Fruit fly (Drosophila melanogaster) whole organism, embryonic: Measurements from ENCODE around the gene mrva.

Experiments
- Adf1 ChIP-seq: fragments of 200-800 bp; sonication (Bioruptor generic); IDR thresholded peaks from 2 replicates; pipeline ENCODE4 v1.3.6; 2022; ENCODE audit warnings: missing biosample characterization, missing genetic modification characterization
- Asciz ChIP-seq: fragments of 200-800 bp; sonication (Bioruptor generic); optimal IDR thresholded peaks from 2 replicates; lab custom pipeline; 2017; ENCODE audit warnings: missing biosample characterization, mild to moderate bottlenecking, missing genetic modification characterization, missing genetic modification reagents
- Awh ChIP-seq: fragments of 200-800 bp; sonication (Bioruptor generic); IDR thresholded peaks from 2 replicates; pipeline ENCODE4, ENCODE4 v1.3.6; 2022; ENCODE audit warnings: missing biosample characterization, missing genetic modification characterization
- CG1024 ChIP-seq: fragments of 200-800 bp; sonication (Bioruptor generic); IDR thresholded peaks from 2 replicates; pipeline ENCODE4 v1.3.6; 2022; ENCODE audit warnings: missing biosample characterization, missing genetic modification characterization
- CG11560 ChIP-seq: fragments of 200-800 bp; sonication (Bioruptor generic); IDR thresholded peaks from 3 replicates; pipeline ENCODE4 v1.3.6; 2022; ENCODE audit warnings: missing biosample characterization, missing genetic modification characterization
- CG12391 ChIP-seq: fragments of 200-800 bp; sonication (Bioruptor generic); optimal IDR thresholded peaks from 3 replicates; lab custom pipeline; 2018; ENCODE audit warnings: missing biosample characterization, mild to moderate bottlenecking, missing genetic modification characterization, moderate library complexity
- CG13424 ChIP-seq: fragments of 200-800 bp; sonication (Bioruptor generic); optimal IDR thresholded peaks from 2 replicates; lab custom pipeline; 2019; ENCODE audit warnings: missing biosample characterization, mild to moderate bottlenecking, missing genetic modification characterization, moderate library complexity
- CG14965 ChIP-seq: fragments of 200-800 bp; sonication (Bioruptor generic); optimal IDR thresholded peaks from 2 replicates; lab custom pipeline; 2016; ENCODE audit warnings: missing biosample characterization, missing genetic modification characterization, borderline replicate concordance
- CG16815 ChIP-seq: fragments of 200-800 bp; sonication (Bioruptor generic); optimal IDR thresholded peaks from 3 replicates; lab custom pipeline; 2017; ENCODE audit warnings: missing biosample characterization, mild to moderate bottlenecking, missing genetic modification characterization
- CG16863 ChIP-seq: fragments of 200-800 bp; sonication (Bioruptor generic); optimal IDR thresholded peaks from 3 replicates; lab custom pipeline; 2016; ENCODE audit warnings: missing biosample characterization, missing genetic modification characterization
- CG17359 ChIP-seq: fragments of 200-800 bp; sonication (Bioruptor generic); optimal IDR thresholded peaks from 3 replicates; lab custom pipeline; 2018; ENCODE audit warnings: missing biosample characterization, mild to moderate bottlenecking, missing genetic modification characterization, moderate library complexity
- CG17385 ChIP-seq: fragments of 200-800 bp; sonication (Bioruptor generic); optimal IDR thresholded peaks from 3 replicates; lab custom pipeline; 2018; ENCODE audit warnings: missing biosample characterization, mild to moderate bottlenecking, missing genetic modification characterization
- CG17568 ChIP-seq: fragments of 200-800 bp; sonication (Bioruptor generic); optimal IDR thresholded peaks from 2 replicates; lab custom pipeline; 2018; ENCODE audit warnings: missing biosample characterization, mild to moderate bottlenecking, missing genetic modification characterization, moderate library complexity
- CG2120 ChIP-seq: fragments of 200-800 bp; sonication (Bioruptor generic); optimal IDR thresholded peaks from 3 replicates; lab custom pipeline; 2016; ENCODE audit warnings: missing biosample characterization, missing genetic modification characterization
- CG2712 ChIP-seq: fragments of 200-800 bp; optimal IDR thresholded peaks from 3 replicates; lab custom pipeline; 2019; ENCODE audit warnings: missing biosample characterization, mild to moderate bottlenecking, missing genetic modification characterization, moderate library complexity
- CG42726 ChIP-seq: fragments of 200-800 bp; sonication (Bioruptor generic); IDR thresholded peaks from 2 replicates; pipeline ENCODE4 v1.3.6; 2022; ENCODE audit warnings: missing biosample characterization, missing genetic modification characterization; ENCODE audit not compliant: partially characterized antibody
- CG7372 ChIP-seq: fragments of 200-800 bp; sonication (Bioruptor generic); IDR thresholded peaks from 2 replicates; pipeline ENCODE4 v1.3.6; 2022; ENCODE audit warnings: missing biosample characterization, missing genetic modification characterization
- CG7556 ChIP-seq: fragments of 200-800 bp; sonication (Bioruptor generic); optimal IDR thresholded peaks from 2 replicates; lab custom pipeline; 2017; ENCODE audit warnings: missing biosample characterization, mild to moderate bottlenecking, missing genetic modification characterization
- CG7963 ChIP-seq: fragments of 200-800 bp; sonication (Bioruptor generic); IDR thresholded peaks from 3 replicates; pipeline ENCODE4 v1.3.6; 2022; ENCODE audit warnings: missing biosample characterization, missing genetic modification characterization; ENCODE audit not compliant: partially characterized antibody
- CG8478 ChIP-seq: fragments of >200 bp; optimal IDR thresholded peaks from 2 replicates; lab custom pipeline; 2018
- CG9727 ChIP-seq: fragments of 200-800 bp; sonication (Bioruptor generic); optimal IDR thresholded peaks from 3 replicates; lab custom pipeline; 2017; ENCODE audit warnings: missing biosample characterization, mild to moderate bottlenecking, missing genetic modification characterization
- CG9876 ChIP-seq: fragments of 200-800 bp; sonication (Bioruptor generic); optimal IDR thresholded peaks from 2 replicates; lab custom pipeline; 2016; ENCODE audit warnings: missing biosample characterization, missing genetic modification characterization
- CoRest ChIP-seq: fragments of 200-800 bp; sonication (Bioruptor generic); optimal IDR thresholded peaks from 3 replicates; lab custom pipeline; 2018; ENCODE audit warnings: missing biosample characterization, mild to moderate bottlenecking, missing genetic modification characterization, moderate library complexity
- Dbx ChIP-seq: fragments of 200-800 bp; sonication (Bioruptor generic); IDR thresholded peaks from 3 replicates; pipeline ENCODE4 v1.3.6; 2022; ENCODE audit warnings: missing biosample characterization, missing genetic modification characterization
- Dek ChIP-seq: fragments of 200-800 bp; sonication (Bioruptor generic); optimal IDR thresholded peaks from 3 replicates; lab custom pipeline; 2019; ENCODE audit warnings: missing biosample characterization, mild to moderate bottlenecking, missing genetic modification characterization, moderate library complexity
- Gsc ChIP-seq: fragments of 200-800 bp; sonication (Bioruptor generic); IDR thresholded peaks from 2 replicates; pipeline ENCODE4 v1.3.6; 2022; ENCODE audit warnings: missing biosample characterization, missing genetic modification characterization
- Gug ChIP-seq: fragments of 200-800 bp; sonication (Bioruptor generic); IDR thresholded peaks from 4 replicates; pipeline ENCODE4 v1.3.6; 2022; ENCODE audit warnings: missing biosample characterization, missing genetic modification characterization
- HLHmδ ChIP-seq: fragments of 200-800 bp; sonication (Bioruptor generic); optimal IDR thresholded peaks from 2 replicates; lab custom pipeline; 2018; ENCODE audit warnings: missing biosample characterization, mild to moderate bottlenecking, missing genetic modification characterization, moderate library complexity
- NC2α ChIP-seq: fragments of 200-800 bp; sonication (Bioruptor generic); optimal IDR thresholded peaks from 2 replicates; lab custom pipeline; 2016; ENCODE audit warnings: missing biosample characterization, missing genetic modification characterization
- Neu2 ChIP-seq: fragments of 200-800 bp; sonication (Bioruptor generic); optimal IDR thresholded peaks from 3 replicates; lab custom pipeline; 2016; ENCODE audit warnings: missing biosample characterization, missing genetic modification characterization, borderline replicate concordance
- Poxn ChIP-seq: fragments of 200-800 bp; sonication (Bioruptor generic); IDR thresholded peaks from 2 replicates; pipeline ENCODE4 v1.3.6; 2022; ENCODE audit warnings: missing biosample characterization, missing genetic modification characterization
- Stat92E ChIP-seq, 3 experiments: fragments of >200 bp in 2 of 3; fragments of 200-800 bp in 1 of 3; sonication (Bioruptor generic) in 1 of 3; optimal IDR thresholded peaks; 2 replicates each; lab custom pipeline; 2017 to 2019; ENCODE audit warnings: missing biosample characterization in 3 of 3, missing genetic modification characterization in 3 of 3, mild to moderate bottlenecking in 1 of 3, moderate library complexity in 1 of 3
- al ChIP-seq: fragments of 200-800 bp; sonication (Bioruptor generic); IDR thresholded peaks from 2 replicates; pipeline ENCODE4 v1.3.6; 2022; ENCODE audit warnings: missing biosample characterization, missing genetic modification characterization
- ash1 ChIP-seq: fragments of 200-800 bp; sonication (Bioruptor generic); optimal IDR thresholded peaks from 2 replicates; lab custom pipeline; 2018; ENCODE audit warnings: missing biosample characterization, mild to moderate bottlenecking, missing genetic modification characterization
- ato ChIP-seq: fragments of 200-800 bp; sonication (Bioruptor generic); IDR thresholded peaks from 2 replicates; pipeline ENCODE4 v1.3.6; 2022; ENCODE audit warnings: missing biosample characterization, missing genetic modification characterization; ENCODE audit not compliant: partially characterized antibody
- bigmax ChIP-seq: fragments of 200-800 bp; sonication (Bioruptor generic); optimal IDR thresholded peaks from 2 replicates; lab custom pipeline; 2018; ENCODE audit warnings: missing biosample characterization, mild to moderate bottlenecking, missing genetic modification characterization
- chm ChIP-seq: fragments of 200-800 bp; sonication (Bioruptor generic); IDR thresholded peaks from 2 replicates; pipeline ENCODE4 v1.3.6; 2022; ENCODE audit warnings: missing biosample characterization, missing genetic modification characterization
- crol ChIP-seq: fragments of 200-800 bp; sonication (Bioruptor generic); IDR thresholded peaks from 2 replicates; pipeline ENCODE4 v1.3.6; 2022; ENCODE audit warnings: missing biosample characterization, missing genetic modification characterization
- dm ChIP-seq: fragments of 200-800 bp; sonication (Bioruptor generic); optimal IDR thresholded peaks from 3 replicates; lab custom pipeline; 2016; ENCODE audit warnings: missing biosample characterization, missing genetic modification characterization
- en ChIP-seq: fragments of 200-800 bp; sonication (Bioruptor generic); optimal IDR thresholded peaks from 2 replicates; lab custom pipeline; 2016; ENCODE audit warnings: missing biosample characterization, missing genetic modification characterization
- gt ChIP-seq: fragments of 200-800 bp; sonication (Bioruptor generic); IDR thresholded peaks from 2 replicates; pipeline ENCODE4 v1.3.6; 2022; ENCODE audit warnings: missing biosample characterization, missing genetic modification characterization
- hb ChIP-seq: fragments of 200-800 bp; sonication (Bioruptor generic); IDR thresholded peaks from 3 replicates; pipeline ENCODE4 v1.3.6; 2022; ENCODE audit warnings: missing biosample characterization, missing genetic modification characterization; ENCODE audit not compliant: partially characterized antibody
- maf-S ChIP-seq: fragments of 200-800 bp; sonication (Bioruptor generic); optimal IDR thresholded peaks from 2 replicates; lab custom pipeline; 2016; ENCODE audit warnings: missing biosample characterization, missing genetic modification characterization
- mam ChIP-seq: fragments of 200-800 bp; sonication (Bioruptor generic); optimal IDR thresholded peaks from 3 replicates; lab custom pipeline; 2016; ENCODE audit warnings: missing biosample characterization, missing genetic modification characterization
- nau ChIP-seq: fragments of 200-800 bp; sonication (Bioruptor generic); optimal IDR thresholded peaks from 3 replicates; lab custom pipeline; 2017; ENCODE audit warnings: missing biosample characterization, mild to moderate bottlenecking, missing genetic modification characterization, missing genetic modification reagents
- otp ChIP-seq: fragments of 200-800 bp; sonication (Bioruptor generic); IDR thresholded peaks from 3 replicates; pipeline ENCODE4, ENCODE4 v1.3.6; 2022; ENCODE audit warnings: missing biosample characterization, missing genetic modification characterization
- sob ChIP-seq: fragments of 200-800 bp; sonication (Bioruptor generic); IDR thresholded peaks from 2 replicates; pipeline ENCODE4 v1.3.6; 2022; ENCODE audit warnings: missing biosample characterization, missing genetic modification characterization
- tgo ChIP-seq: fragments of 200-800 bp; sonication (Bioruptor generic); IDR thresholded peaks from 3 replicates; pipeline ENCODE4 v1.3.6; 2022; ENCODE audit warnings: missing biosample characterization, missing genetic modification characterization
- toy ChIP-seq: fragments of 200-800 bp; sonication (Bioruptor generic); IDR thresholded peaks from 2 replicates; pipeline ENCODE4 v1.3.6; 2022; ENCODE audit warnings: missing biosample characterization, missing genetic modification characterization

The mrva gene

dm6 chr3L:7367798-7368678, 39.4 kb upstream of the mrva start (continued):
- TF ChIP-seq CG11560 (tag; lab: Robert Waterston, UW) (no peak), CG1024 (GFP tag; lab: Robert Waterston, UW) (no peak), en (GFP tag; lab: Kevin White, UChicago) (peak; percentile 9), CG9876 (GFP tag; lab: Kevin White, UChicago) (no peak), CG2120 (GFP tag; lab: Kevin White, UChicago) (peak; percentile 59), chm (GFP tag; lab: Robert Waterston, UW) (0 out of 2 replicates have a peak, but pooled peaks have one; percentile 8), CG13424 (tag; lab: Kevin White, UChicago) (peak; percentile 1), Adf1 (no peak), sob (GFP tag; lab: Robert Waterston, UW) (0 out of 2 replicates have a peak, but pooled peaks have one; percentile 38), CG12391 (tag; lab: Kevin White, UChicago) (peak; percentile 9), crol (GFP tag; lab: Robert Waterston, UW) (peak; percentile 86; the same call in 1 of the 2 replicates), nau (GFP tag; lab: Kevin White, UChicago) (no peak), CoRest (no peak), CG17568 (GFP tag; lab: Kevin White, UChicago) (no peak), Poxn (GFP tag; lab: Robert Waterston, UW) (no peak), Stat92E (GFP tag; optimal IDR thresholded peaks at IDR 0.05; lab: Kevin White, UChicago) (no peak), tgo (GFP tag; lab: Robert Waterston, UW) (no peak; the same call in 2 of the 3 replicates), otp (no peak), al (GFP tag; lab: Robert Waterston, UW) (no peak; the same call in 1 of the 2 replicates), CG8478 (lab: Kevin White, UChicago) (no peak), HLHmδ (GFP tag; lab: Kevin White, UChicago) (peak; percentile 7), CG9727 (GFP tag; lab: Kevin White, UChicago) (peak; percentile 22), NC2α (GFP tag; lab: Kevin White, UChicago) (no peak), CG7372 (GFP tag; lab: Robert Waterston, UW) (no peak), Neu2 (no peak), Asciz (GFP tag; lab: Kevin White, UChicago) (peak; percentile 20), CG17359 (tag; lab: Kevin White, UChicago) (peak; percentile 33), dm (no peak), gt (GFP tag; lab: Robert Waterston, UW) (no peak), CG14965 (GFP tag; lab: Kevin White, UChicago) (no peak), bigmax (no peak), Dek (peak; percentile 5), toy (GFP tag; lab: Robert Waterston, UW) (no peak), CG42726 (GFP tag; lab: Robert Waterston, UW) (no peak), CG16815 (GFP tag; lab: Kevin White, UChicago) (no peak), CG2712 (tag; lab: Kevin White, UChicago) (peak; percentile 96), Gug (GFP tag; lab: Robert Waterston, UW) (no peak), Gsc (no peak), hb (GFP tag; lab: Robert Waterston, UW) (no peak), Dbx (GFP tag; lab: Robert Waterston, UW) (0 out of 3 replicates have a peak, but pooled peaks have one; percentile 5), CG16863 (GFP tag; lab: Kevin White, UChicago) (no peak), maf-S (no peak), CG17385 (peak; percentile 94), Awh (GFP tag; lab: Robert Waterston, UW) (no peak), CG7963 (GFP tag; lab: Robert Waterston, UW) (no peak), ash1 (GFP tag; lab: Kevin White, UChicago) (no peak), ato (GFP tag; lab: Robert Waterston, UW) (0 out of 2 replicates have a peak, but pooled peaks have one; percentile 32), CG7556 (GFP tag; lab: Kevin White, UChicago) (peak; percentile 22), mam (no peak)
